Worm (Caenorhabditis elegans): ENCODE measurements around the gene T04C9.3.

Gene T04C9.3

DNA sequence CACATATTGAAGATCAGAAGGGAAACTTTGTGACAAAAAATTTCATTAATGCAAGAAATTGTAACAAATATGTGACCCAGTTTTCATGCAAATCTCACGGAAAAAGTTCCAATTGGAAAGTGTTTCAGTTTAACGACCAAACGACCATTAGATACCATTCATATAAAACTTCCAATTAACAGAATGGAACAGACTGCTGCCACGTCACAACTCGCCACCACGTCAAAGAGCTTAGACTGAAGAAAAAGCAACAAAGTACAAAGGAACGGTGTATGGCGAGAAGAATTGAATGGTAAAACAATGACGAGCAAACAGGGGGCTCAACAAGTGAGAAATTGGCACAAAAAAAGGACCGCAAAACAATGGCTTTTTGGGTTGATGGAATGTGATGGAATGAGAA is at the start of gene T04C9.3:
T04C9.3 (plus strand) TSS at position 301 of the 400 bp plus-strand sequence.
- TF ChIP-seq ceh-13 (GFP tag; optimal IDR thresholded peaks at IDR 0.05) (no peak), hmbx-1 (tag; optimal IDR thresholded peaks at IDR 0.05) (no peak), tra-4 (tag; optimal IDR thresholded peaks at IDR 0.05) (no peak), hmg-4 (GFP tag; optimal IDR thresholded peaks at IDR 0.05) (no peak), hnd-1 (tag; optimal IDR thresholded peaks at IDR 0.05) (no peak), ets-7 (tag; optimal IDR thresholded peaks at IDR 0.05) (no peak), tbx-11 (GFP tag; IDR thresholded peaks at IDR 0.05) (no peak), aly-1 (tag; optimal IDR thresholded peaks at IDR 0.05) (no peak), ama-1 (optimal IDR thresholded peaks at IDR 0.05) (no peak), tbx-37 (GFP tag; conservative IDR thresholded peaks at IDR 0.05) (no peak), F13C5.2 (tag; optimal IDR thresholded peaks at IDR 0.05) (no peak), scrt-1 (GFP tag; IDR thresholded peaks at IDR 0.05) (no peak), B0310.2 (tag; optimal IDR thresholded peaks at IDR 0.05) (no peak), pes-1 (GFP tag; IDR thresholded peaks at IDR 0.05) (no peak), sea-1 (GFP tag; conservative IDR thresholded peaks at IDR 0.05) (no peak), ceh-36 (tag; optimal IDR thresholded peaks at IDR 0.05) (no peak)

DNA sequence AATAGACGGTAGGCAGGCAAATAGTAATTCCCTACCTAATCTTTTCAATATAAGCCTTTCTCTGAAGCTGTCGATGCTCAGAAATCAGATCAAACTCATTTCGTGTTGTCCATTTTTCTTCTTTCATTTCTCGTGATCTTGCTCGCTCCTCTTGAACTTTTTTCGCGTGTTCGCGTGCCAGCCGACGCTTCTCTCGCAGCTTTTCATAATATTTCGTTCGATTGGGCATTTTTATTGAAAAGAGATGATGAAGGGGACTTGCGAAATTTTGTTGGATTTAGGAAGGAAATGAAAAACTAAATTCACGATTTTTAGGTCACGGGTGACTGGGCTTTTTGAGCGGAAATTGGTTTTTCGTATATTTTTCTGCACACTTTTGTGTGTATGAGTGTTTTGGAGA is 48.4 kb upstream of the T04C9.3 start, which contains the start of gene EGAP1.1:
EGAP1.1 (minus strand) TSS at position 229 of the 400 bp plus-strand sequence.
- TF ChIP-seq tbx-11 (GFP tag; IDR thresholded peaks at IDR 0.05): no peak
- no peak for TF ChIP-seq B0310.2 (tag; optimal IDR thresholded peaks at IDR 0.05)
- TF ChIP-seq ama-1 (optimal IDR thresholded peaks at IDR 0.05): no peak
- TF ChIP-seq hmg-4 (GFP tag; optimal IDR thresholded peaks at IDR 0.05): no peak
- no peak for TF ChIP-seq tra-4 (tag; optimal IDR thresholded peaks at IDR 0.05)
- TF ChIP-seq ceh-36 (tag; optimal IDR thresholded peaks at IDR 0.05): no peak
- TF ChIP-seq F13C5.2 (tag; optimal IDR thresholded peaks at IDR 0.05): no peak
- TF ChIP-seq hnd-1 (tag; optimal IDR thresholded peaks at IDR 0.05): no peak

DNA sequence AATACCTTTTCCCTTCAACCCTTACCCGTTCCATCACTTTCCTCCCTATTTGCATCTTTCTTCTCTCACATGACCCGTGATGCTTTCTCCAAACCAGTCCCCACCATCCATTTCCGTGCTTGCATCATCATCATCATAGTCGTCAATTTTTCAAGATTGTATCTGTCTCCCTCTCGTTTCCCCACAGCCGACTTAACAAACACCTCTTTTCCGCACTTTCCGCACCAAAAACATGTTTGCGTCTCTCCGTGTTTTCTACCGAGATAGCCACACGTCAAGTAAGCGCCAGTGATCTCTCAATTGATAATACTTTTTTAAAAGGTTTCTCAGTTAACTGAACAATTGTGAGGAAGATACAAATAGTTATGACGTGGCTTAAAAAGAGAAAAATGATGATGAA is 47.4 kb upstream of the T04C9.3 start:
- TF ChIP-seq pes-1 (GFP tag; IDR thresholded peaks at IDR 0.05): no peak
- no peak for TF ChIP-seq ceh-36 (tag; optimal IDR thresholded peaks at IDR 0.05)
- TF ChIP-seq tra-4 (tag; optimal IDR thresholded peaks at IDR 0.05): no peak
- TF ChIP-seq hmg-4 (GFP tag; optimal IDR thresholded peaks at IDR 0.05): no peak
- TF ChIP-seq hmbx-1 (tag; optimal IDR thresholded peaks at IDR 0.05): no peak
- TF ChIP-seq tbx-37 (GFP tag; conservative IDR thresholded peaks at IDR 0.05): no peak
- TF ChIP-seq flt-1 (GFP tag; IDR thresholded peaks at IDR 0.05): no peak
- no peak for TF ChIP-seq B0310.2 (tag; optimal IDR thresholded peaks at IDR 0.05)

DNA sequence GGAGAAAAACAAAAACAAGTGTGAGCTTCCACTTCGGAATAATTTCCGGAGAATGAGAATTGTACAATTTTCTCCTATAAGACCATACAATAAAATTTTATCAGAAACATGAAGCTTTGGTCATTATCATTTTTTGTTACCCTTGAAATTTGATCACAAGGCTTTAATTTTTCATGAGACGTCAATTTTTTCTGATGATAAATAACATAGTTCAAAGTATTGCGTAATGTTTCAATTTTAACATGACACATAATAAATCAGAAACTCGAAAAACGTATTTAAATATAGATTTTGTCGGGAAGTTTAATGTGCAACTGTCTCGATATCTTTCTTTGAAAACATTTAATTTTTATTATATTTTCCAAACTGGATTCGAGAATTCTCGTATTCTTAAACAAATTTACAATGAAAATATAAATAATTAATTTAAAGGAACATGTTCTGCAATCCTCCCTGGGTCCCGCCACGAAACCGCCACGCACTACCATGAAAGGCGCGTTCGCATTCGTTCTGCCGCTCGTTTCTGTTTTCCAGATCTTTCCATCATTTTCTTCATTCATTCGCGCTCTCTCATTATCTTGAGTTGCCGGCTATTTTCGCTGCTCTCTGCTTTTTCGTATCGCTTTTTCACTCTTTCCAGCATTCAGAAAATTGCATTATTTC is 46.5 kb upstream of the T04C9.3 start:
- TF ChIP-seq hmbx-1 (tag; optimal IDR thresholded peaks at IDR 0.05): no peak
- TF ChIP-seq B0310.2 (tag; optimal IDR thresholded peaks at IDR 0.05): no peak
- TF ChIP-seq flt-1 (GFP tag; IDR thresholded peaks at IDR 0.05): no peak
- TF ChIP-seq ama-1 (optimal IDR thresholded peaks at IDR 0.05): no peak
- TF ChIP-seq sea-1 (GFP tag; conservative IDR thresholded peaks at IDR 0.05): no peak
- TF ChIP-seq tbx-37 (GFP tag; conservative IDR thresholded peaks at IDR 0.05): no peak
- no peak for TF ChIP-seq hmg-4 (GFP tag; optimal IDR thresholded peaks at IDR 0.05)
- TF ChIP-seq ceh-13 (GFP tag; optimal IDR thresholded peaks at IDR 0.05): no peak
- TF ChIP-seq F13C5.2 (tag; optimal IDR thresholded peaks at IDR 0.05): no peak
- no peak for TF ChIP-seq tra-4 (tag; optimal IDR thresholded peaks at IDR 0.05)
- TF ChIP-seq aly-1 (tag; optimal IDR thresholded peaks at IDR 0.05): no peak
- TF ChIP-seq hnd-1 (tag; optimal IDR thresholded peaks at IDR 0.05): no peak

DNA sequence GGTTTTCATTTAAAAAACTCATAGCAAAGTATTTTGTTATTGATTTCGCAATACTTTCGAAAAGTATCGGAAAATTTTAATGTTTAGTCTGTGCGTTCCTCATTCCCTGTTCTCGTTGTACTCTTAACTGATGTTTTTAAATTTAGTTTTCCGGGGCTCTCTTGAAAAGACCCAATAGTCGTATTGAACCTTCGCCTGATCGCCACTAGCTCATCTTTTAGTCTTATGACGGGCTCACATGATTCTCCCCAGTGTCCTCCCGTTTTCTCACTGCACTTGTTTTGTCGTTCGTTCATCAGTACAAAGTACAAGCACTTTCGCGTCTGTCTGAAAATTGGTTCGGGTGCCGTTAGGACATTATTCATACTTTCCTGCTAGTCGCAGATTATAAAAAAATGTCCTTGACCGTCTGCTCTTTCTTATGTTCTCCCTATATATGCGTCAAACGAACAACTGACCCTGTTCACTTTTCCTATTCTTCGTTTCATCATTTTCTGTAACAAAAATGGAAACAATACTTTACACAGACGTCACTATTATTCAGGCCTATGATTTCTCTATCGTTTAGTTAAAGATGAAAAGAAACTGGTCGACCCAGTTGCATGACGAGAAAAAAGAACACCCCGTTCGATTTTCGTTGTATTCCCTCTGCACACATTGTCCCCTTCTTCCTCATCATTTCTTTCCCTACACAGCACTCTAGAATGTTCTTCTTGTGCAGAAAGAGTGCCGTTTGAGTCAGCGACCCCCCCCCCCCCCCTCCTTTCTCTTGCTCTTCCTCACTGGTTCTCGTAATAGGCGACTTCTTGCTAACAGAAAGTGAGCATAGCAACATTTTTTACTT is 45.8 kb upstream of the T04C9.3 start, which contains the start of gene ubq-1:
ubq-1 (plus strand) TSS at position 802 of the 844 bp plus-strand sequence.
- TF ChIP-seq hmbx-1 (tag; optimal IDR thresholded peaks at IDR 0.05) (no peak), hmg-4 (GFP tag; optimal IDR thresholded peaks at IDR 0.05) (no peak), flt-1 (GFP tag; IDR thresholded peaks at IDR 0.05) (peak; percentile 31; the same call in 1 of the 2 replicates)

DNA sequence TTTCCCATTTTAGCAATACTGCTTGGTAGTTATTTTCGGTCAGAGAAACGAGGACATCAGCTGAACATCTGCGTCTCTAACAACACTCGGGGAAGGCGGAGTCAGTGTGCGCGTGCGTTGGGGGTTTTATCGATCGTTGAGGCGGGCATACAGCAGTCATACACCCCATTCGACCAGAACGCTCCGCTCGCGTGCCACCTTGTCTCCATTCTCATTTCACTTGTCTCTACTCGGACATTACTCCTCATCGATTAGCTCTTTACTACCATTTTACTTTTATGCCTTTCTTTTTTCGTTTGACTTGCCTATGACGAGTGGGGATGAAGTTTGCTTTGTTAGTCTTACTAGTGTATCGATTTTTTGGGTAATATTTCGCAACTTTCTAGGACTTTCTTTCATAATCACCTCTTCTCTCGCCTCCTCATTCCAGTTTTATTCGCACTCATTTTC is 44.9 kb upstream of the T04C9.3 start:
- TF ChIP-seq tbx-11 (GFP tag; IDR thresholded peaks at IDR 0.05) (peak; percentile 5; the same call in 1 of the 2 replicates), aly-1 (tag; optimal IDR thresholded peaks at IDR 0.05) (no peak), scrt-1 (GFP tag; IDR thresholded peaks at IDR 0.05) (0 out of 2 replicates have a peak, but pooled peaks have one; percentile 8), hmg-4 (GFP tag; optimal IDR thresholded peaks at IDR 0.05) (no peak), pes-1 (GFP tag; IDR thresholded peaks at IDR 0.05) (no peak; the same call in 1 of the 2 replicates), ceh-13 (GFP tag; optimal IDR thresholded peaks at IDR 0.05) (no peak), hnd-1 (tag; optimal IDR thresholded peaks at IDR 0.05) (no peak), hmbx-1 (tag; optimal IDR thresholded peaks at IDR 0.05) (no peak), tbx-37 (GFP tag; conservative IDR thresholded peaks at IDR 0.05) (no peak), sea-1 (GFP tag; conservative IDR thresholded peaks at IDR 0.05) (no peak), F13C5.2 (tag; optimal IDR thresholded peaks at IDR 0.05) (no peak), flt-1 (GFP tag; IDR thresholded peaks at IDR 0.05) (0 out of 2 replicates have a peak, but pooled peaks have one; percentile 30)

DNA sequence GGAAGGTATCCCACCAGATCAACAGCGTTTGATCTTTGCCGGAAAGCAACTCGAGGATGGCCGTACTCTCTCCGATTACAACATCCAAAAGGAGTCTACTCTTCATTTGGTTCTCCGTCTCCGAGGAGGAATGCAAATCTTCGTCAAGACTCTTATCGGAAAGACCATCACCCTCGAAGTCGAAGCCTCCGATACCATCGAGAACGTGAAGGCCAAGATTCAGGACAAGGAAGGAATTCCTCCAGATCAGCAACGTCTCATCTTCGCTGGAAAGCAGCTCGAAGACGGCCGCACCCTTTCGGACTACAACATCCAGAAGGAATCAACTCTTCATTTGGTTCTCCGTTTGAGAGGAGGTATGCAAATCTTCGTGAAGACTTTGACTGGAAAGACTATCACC is 43.3 kb upstream of the T04C9.3 start:
- TF ChIP-seq ets-7 (tag; optimal IDR thresholded peaks at IDR 0.05): no peak
- TF ChIP-seq tra-4 (tag; optimal IDR thresholded peaks at IDR 0.05): no peak
- no peak for TF ChIP-seq hmbx-1 (tag; optimal IDR thresholded peaks at IDR 0.05)
- TF ChIP-seq flt-1 (GFP tag; IDR thresholded peaks at IDR 0.05): no peak
- no peak for TF ChIP-seq F13C5.2 (tag; optimal IDR thresholded peaks at IDR 0.05)
- no peak for TF ChIP-seq tbx-37 (GFP tag; conservative IDR thresholded peaks at IDR 0.05)
- no peak for TF ChIP-seq scrt-1 (GFP tag; IDR thresholded peaks at IDR 0.05)
- no peak for TF ChIP-seq B0310.2 (tag; optimal IDR thresholded peaks at IDR 0.05)
- TF ChIP-seq ceh-36 (tag; optimal IDR thresholded peaks at IDR 0.05): no peak
- TF ChIP-seq ceh-13 (GFP tag; optimal IDR thresholded peaks at IDR 0.05): no peak
- no peak for TF ChIP-seq tbx-11 (GFP tag; IDR thresholded peaks at IDR 0.05)
- TF ChIP-seq sea-1 (GFP tag; conservative IDR thresholded peaks at IDR 0.05): no peak
- no peak for TF ChIP-seq ama-1 (optimal IDR thresholded peaks at IDR 0.05)
- TF ChIP-seq aly-1 (tag; optimal IDR thresholded peaks at IDR 0.05): no peak
- TF ChIP-seq hmg-4 (GFP tag; optimal IDR thresholded peaks at IDR 0.05): no peak
- TF ChIP-seq pes-1 (GFP tag; IDR thresholded peaks at IDR 0.05): no peak
- TF ChIP-seq hnd-1 (tag; optimal IDR thresholded peaks at IDR 0.05): no peak
